Fruit fly (Drosophila melanogaster): Measurements from ENCODE around the gene CG15336.

DNA sequence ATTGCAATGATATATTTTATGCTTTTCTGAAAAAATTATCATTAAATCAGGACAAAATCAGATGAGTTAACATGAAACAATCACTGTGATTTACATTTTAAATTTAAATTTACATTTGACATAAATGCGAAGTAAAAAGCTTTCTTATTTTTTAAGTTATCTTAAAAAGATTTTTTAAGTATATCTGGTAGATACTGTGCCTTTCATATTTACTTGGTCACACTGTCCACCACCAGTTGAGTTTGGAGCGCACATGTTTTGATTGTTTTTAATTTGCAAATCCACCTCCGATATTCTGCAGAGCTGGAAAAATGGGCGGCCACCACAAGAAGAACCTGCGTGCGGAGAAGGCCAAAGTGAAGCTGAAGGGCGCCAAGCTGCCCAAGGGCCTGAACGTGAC lies 30.9 kb upstream of the CG15336 start, which contains the start of gene CG1575:
- TF ChIP-seq psq (optimal IDR thresholded peaks at IDR 0.05) (no peak), usp (GFP tag; optimal IDR thresholded peaks at IDR 0.05) (no peak), CG8478 (optimal IDR thresholded peaks at IDR 0.05) (no peak), pan (optimal IDR thresholded peaks at IDR 0.05) (no peak), EcR (GFP tag; optimal IDR thresholded peaks at IDR 0.05) (no peak), Dll (optimal IDR thresholded peaks at IDR 0.05) (no peak)

All from whole organism.